Worm (Caenorhabditis elegans) whole organism, L1 larva: Measurements from ENCODE around the gene Y38H6C.25.

Experiments
- C04F5.9 ChIP-seq: sonication (generic microtip); optimal IDR thresholded peaks from 2 replicates; lab custom pipeline; 2016; ENCODE audit warnings: missing genetic modification characterization, missing compliant biosample characterization
- elt-3 ChIP-seq, 6 experiments: fragments of 150-350 bp in 1 of 6; sonication (generic microtip); optimal IDR thresholded peaks; 2 replicates each; lab custom pipeline; 2017 to 2018; ENCODE audit warnings: missing biosample characterization in 6 of 6, missing genetic modification characterization in 6 of 6, inconsistent platforms in 1 of 6
- lin-35 ChIP-seq, 2 experiments: fragments of 150-350 bp; optimal IDR thresholded peaks; 2 replicates each; lab custom pipeline; 2014; ENCODE audit warnings: missing biosample characterization in 2 of 2, missing genetic modification characterization in 2 of 2, missing genetic modification reagents in 2 of 2
- nhr-11 ChIP-seq: fragments of 150-350 bp; optimal IDR thresholded peaks from 2 replicates; lab custom pipeline; 2014; ENCODE audit warnings: missing biosample characterization, missing genetic modification characterization
- nhr-12 ChIP-seq: sonication (generic microtip); optimal IDR thresholded peaks from 2 replicates; lab custom pipeline; 2017; ENCODE audit warnings: missing biosample characterization, missing genetic modification characterization
- nhr-237 ChIP-seq: fragments of 150-350 bp; optimal IDR thresholded peaks from 2 replicates; lab custom pipeline; 2014; ENCODE audit warnings: missing biosample characterization, missing genetic modification characterization
- snu-23 ChIP-seq: sonication (generic microtip); optimal IDR thresholded peaks from 2 replicates; lab custom pipeline; 2016; ENCODE audit warnings: missing genetic modification characterization, missing compliant biosample characterization
- swsn-7 ChIP-seq: sonication (generic microtip); optimal IDR thresholded peaks from 2 replicates; lab custom pipeline; 2016; ENCODE audit warnings: missing genetic modification characterization, missing compliant biosample characterization
- unc-130 ChIP-seq: fragments of 150-350 bp; optimal IDR thresholded peaks from 2 replicates; lab custom pipeline; 2017; ENCODE audit warnings: missing biosample characterization, missing genetic modification characterization, inconsistent platforms

ce11 chrV:20479013-20479739 lies 39.9 kb upstream of the Y38H6C.25 start, which contains the start of the genes calf-1 and rpl-2:
- TF ChIP-seq nhr-12 (no peak), unc-130 (tag; lab: Kevin White, UChicago) (peak; percentile 42), C04F5.9 (tag; lab: Kevin White, UChicago) (no peak), nhr-11 (tag; lab: Kevin White, UChicago) (no peak), snu-23 (GFP tag; lab: Kevin White, UChicago) (peak; percentile 79), elt-3 (tag; optimal IDR thresholded peaks at IDR 0.05; lab: Kevin White, UChicago) (peak in 1 of 6 experiments; percentile 51), swsn-7 (tag; lab: Kevin White, UChicago) (peak; percentile 53), nhr-237 (tag; lab: Kevin White, UChicago) (peak; percentile 9), lin-35 (GFP tag; optimal IDR thresholded peaks at IDR 0.05; lab: Kevin White, UChicago) (peak; percentile 62 to 84)
